Worm (Caenorhabditis elegans): ENCODE data around the gene set-31.

- TF ChIP-seq fkh-10 (GFP tag; optimal IDR thresholded peaks at IDR 0.05) (no peak), unc-86 (tag; optimal IDR thresholded peaks at IDR 0.05) (no peak), tbx-2 (tag; optimal IDR thresholded peaks at IDR 0.05) (no peak), mec-3 (tag; optimal IDR thresholded peaks at IDR 0.05; ENCODE audit: borderline replicate concordance) (no peak), ttx-3 (tag; optimal IDR thresholded peaks at IDR 0.05) (no peak), T23F11.4 (GFP tag; optimal IDR thresholded peaks at IDR 0.05) (no peak), ceh-9 (tag; optimal IDR thresholded peaks at IDR 0.05) (no peak), ref-2 (tag; optimal IDR thresholded peaks at IDR 0.05) (no peak)
These were observed 12.1 kb upstream of the set-31 start for ce11 chrV:14405647-14406046.

Measured in whole organism, late embryonic.